Worm (Caenorhabditis elegans): ENCODE measurements around the gene Y19D2B.2.

DNA sequence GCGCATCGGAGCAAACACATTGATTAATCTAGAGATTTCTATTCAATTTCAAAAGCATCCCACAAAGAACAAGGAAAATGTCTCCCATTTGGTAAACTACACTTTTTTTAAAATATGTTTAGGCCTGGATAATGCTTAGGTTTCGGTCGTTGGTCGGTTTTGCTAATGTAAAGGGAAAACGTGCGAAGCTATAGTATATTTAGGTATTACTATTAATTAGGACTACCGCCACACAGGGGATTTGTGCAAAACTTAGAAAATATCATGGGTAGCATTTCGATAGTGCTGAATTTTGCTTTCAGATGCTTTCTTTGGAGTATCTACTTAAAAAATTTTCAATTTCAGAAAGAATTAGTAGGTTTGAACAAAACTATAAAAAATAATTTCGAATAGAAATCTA is 11.1 kb upstream of the Y19D2B.2 start:
- no peak for TF ChIP-seq flt-1 (GFP tag; IDR thresholded peaks at IDR 0.05)
- no peak for TF ChIP-seq tbx-11 (GFP tag; IDR thresholded peaks at IDR 0.05)
- TF ChIP-seq hnd-1 (tag; optimal IDR thresholded peaks at IDR 0.05), result no peak
- no peak for TF ChIP-seq scrt-1 (GFP tag; IDR thresholded peaks at IDR 0.05)
- no peak for TF ChIP-seq hmbx-1 (tag; optimal IDR thresholded peaks at IDR 0.05)
- TF ChIP-seq ceh-36 (tag; optimal IDR thresholded peaks at IDR 0.05), result no peak
- no peak for TF ChIP-seq ama-1 (optimal IDR thresholded peaks at IDR 0.05)
- no peak for TF ChIP-seq tbx-37 (GFP tag; conservative IDR thresholded peaks at IDR 0.05)
- TF ChIP-seq F13C5.2 (tag; optimal IDR thresholded peaks at IDR 0.05), result no peak
- no peak for TF ChIP-seq hmg-4 (GFP tag; optimal IDR thresholded peaks at IDR 0.05)
